Worm (Caenorhabditis elegans) whole organism, L3 larva: ENCODE results near the gene K02D10.1.
A peak's percentile ranks its signal among the peaks of the same experiment; 100 is the strongest.

ENCODE experiments used
- ZK546.5 ChIP-seq: sonication (generic microtip); optimal IDR thresholded peaks from 2 replicates; lab custom pipeline; 2017; ENCODE audit warnings: missing biosample characterization, missing genetic modification characterization
- aly-2 ChIP-seq: fragments of 150-350 bp; optimal IDR thresholded peaks from 2 replicates; lab custom pipeline; 2014; ENCODE audit warnings: missing biosample characterization, missing genetic modification characterization
- ama-1 ChIP-seq: fragments of 150-350 bp; optimal IDR thresholded peaks from 2 replicates; lab custom pipeline; 2018
- ceh-16 ChIP-seq: sonication (generic microtip); optimal IDR thresholded peaks from 2 replicates; lab custom pipeline; 2017; ENCODE audit warnings: missing biosample characterization, missing genetic modification characterization
- ceh-28 ChIP-seq: fragments of 150-350 bp; optimal IDR thresholded peaks from 2 replicates; lab custom pipeline; 2014; ENCODE audit warnings: missing biosample characterization, missing genetic modification reagents, missing genetic modification characterization
- ceh-82 ChIP-seq: fragments of 150-350 bp; optimal IDR thresholded peaks from 2 replicates; lab custom pipeline; 2014; ENCODE audit warnings: missing biosample characterization, missing genetic modification characterization
- ceh-9 ChIP-seq: sonication (generic microtip); optimal IDR thresholded peaks from 2 replicates; lab custom pipeline; 2018; ENCODE audit warnings: missing biosample characterization, missing genetic modification characterization
- egl-27 ChIP-seq: sonication (generic microtip); optimal IDR thresholded peaks from 4 replicates; lab custom pipeline; 2017; ENCODE audit warnings: missing biosample characterization, missing genetic modification reagents, missing genetic modification characterization
- egl-5 ChIP-seq: fragments of 150-350 bp; optimal IDR thresholded peaks from 2 replicates; lab custom pipeline; 2017; ENCODE audit warnings: missing biosample characterization, missing genetic modification reagents, missing genetic modification characterization, inconsistent platforms
- elt-1 ChIP-seq: fragments of 150-350 bp; optimal IDR thresholded peaks from 2 replicates; lab custom pipeline; 2014; ENCODE audit warnings: missing biosample characterization, missing genetic modification characterization
- elt-2 ChIP-seq: sonication (generic microtip); optimal IDR thresholded peaks from 2 replicates; lab custom pipeline; 2016; ENCODE audit warnings: missing genetic modification reagents, mild to moderate bottlenecking, missing genetic modification characterization, missing compliant biosample characterization
- elt-3 ChIP-seq, 3 experiments: fragments of 150-350 bp in 1 of 3; sonication (generic microtip) in 2 of 3; optimal IDR thresholded peaks; 2 replicates in 2 of 3; 4 replicates in 1 of 3; lab custom pipeline; 2014 to 2017; ENCODE audit warnings: missing biosample characterization in 3 of 3, missing genetic modification characterization in 3 of 3
- fkh-10 ChIP-seq: sonication (generic microtip); optimal IDR thresholded peaks from 2 replicates; lab custom pipeline; 2017; ENCODE audit warnings: missing biosample characterization, missing genetic modification reagents, missing genetic modification characterization
- fkh-2 ChIP-seq: fragments of 150-350 bp; optimal IDR thresholded peaks from 2 replicates; lab custom pipeline; 2014; ENCODE audit warnings: missing biosample characterization, missing genetic modification reagents, missing genetic modification characterization
- fos-1 ChIP-seq: fragments of 150-350 bp; optimal IDR thresholded peaks from 2 replicates; lab custom pipeline; 2014; ENCODE audit warnings: missing biosample characterization, missing genetic modification characterization
- hmg-11 ChIP-seq: sonication (generic microtip); optimal IDR thresholded peaks from 2 replicates; lab custom pipeline; 2016; ENCODE audit warnings: missing genetic modification characterization, missing compliant biosample characterization
- lin-15B ChIP-seq: fragments of 150-350 bp; optimal IDR thresholded peaks from 2 replicates; lab custom pipeline; 2014; ENCODE audit warnings: missing biosample characterization, missing genetic modification characterization
- lin-39 ChIP-seq: fragments of 150-350 bp; optimal IDR thresholded peaks from 2 replicates; lab custom pipeline; 2018; ENCODE audit warnings: missing biosample characterization, missing genetic modification reagents, missing genetic modification characterization
- lsy-12 ChIP-seq: sonication (generic microtip); optimal IDR thresholded peaks from 2 replicates; lab custom pipeline; 2016; ENCODE audit warnings: mild to moderate bottlenecking, missing genetic modification characterization, missing compliant biosample characterization
- mdl-1 ChIP-seq: fragments of 150-350 bp; optimal IDR thresholded peaks from 2 replicates; lab custom pipeline; 2014; ENCODE audit warnings: missing biosample characterization, missing genetic modification characterization
- mml-1 ChIP-seq: fragments of 150-350 bp; sonication (generic microtip); optimal IDR thresholded peaks from 3 replicates; lab custom pipeline; 2014; ENCODE audit warnings: missing biosample characterization, missing genetic modification characterization
- nfya-1 ChIP-seq: sonication (generic microtip); optimal IDR thresholded peaks from 2 replicates; lab custom pipeline; 2017; ENCODE audit warnings: missing genetic modification characterization, mild to moderate bottlenecking, missing compliant biosample characterization, antibody characterized with exemption, moderate library complexity; ENCODE audit not compliant: insufficient read depth
- nhr-11 ChIP-seq: fragments of 150-350 bp; optimal IDR thresholded peaks from 2 replicates; lab custom pipeline; 2014; ENCODE audit warnings: missing biosample characterization, missing genetic modification characterization
- nhr-12 ChIP-seq: fragments of 150-350 bp; optimal IDR thresholded peaks from 2 replicates; lab custom pipeline; 2014; ENCODE audit warnings: missing biosample characterization, missing genetic modification characterization
- nhr-237 ChIP-seq: fragments of 150-350 bp; optimal IDR thresholded peaks from 2 replicates; lab custom pipeline; 2014; ENCODE audit warnings: missing biosample characterization, missing genetic modification characterization
- nhr-25 ChIP-seq: sonication (generic microtip); optimal IDR thresholded peaks from 2 replicates; lab custom pipeline; 2017; ENCODE audit warnings: missing biosample characterization, missing genetic modification characterization
- nhr-28 ChIP-seq: fragments of 150-350 bp; optimal IDR thresholded peaks from 2 replicates; lab custom pipeline; 2014; ENCODE audit warnings: missing biosample characterization, missing genetic modification characterization
- nhr-43 ChIP-seq: sonication (generic microtip); optimal IDR thresholded peaks from 2 replicates; lab custom pipeline; 2016; ENCODE audit warnings: mild to moderate bottlenecking, missing genetic modification characterization, missing compliant biosample characterization; ENCODE audit not compliant: poor library complexity, severe bottlenecking
- nhr-67 ChIP-seq: fragments of 150-350 bp; optimal IDR thresholded peaks from 2 replicates; lab custom pipeline; 2014; ENCODE audit warnings: missing biosample characterization, missing genetic modification characterization
- nhr-76 ChIP-seq: fragments of 150-350 bp; sonication (generic microtip); optimal IDR thresholded peaks from 5 replicates; lab custom pipeline; 2014; ENCODE audit warnings: missing biosample characterization, missing genetic modification characterization
- pha-4 ChIP-seq: fragments of 150-350 bp; optimal IDR thresholded peaks from 2 replicates; lab custom pipeline; 2014; ENCODE audit warnings: missing biosample characterization, missing genetic modification reagents, missing genetic modification characterization
- pqm-1 ChIP-seq: fragments of 150-350 bp; optimal IDR thresholded peaks from 2 replicates; lab custom pipeline; 2017; ENCODE audit warnings: missing biosample characterization, missing genetic modification characterization, inconsistent platforms
- sea-2 ChIP-seq: fragments of 150-350 bp; sonication (generic microtip); optimal IDR thresholded peaks from 4 replicates; lab custom pipeline; 2014; ENCODE audit warnings: missing biosample characterization, missing genetic modification reagents, missing genetic modification characterization
- skn-1 ChIP-seq: fragments of 150-350 bp; optimal IDR thresholded peaks from 2 replicates; lab custom pipeline; 2014; ENCODE audit warnings: missing biosample characterization, missing genetic modification characterization
- snpc-4 ChIP-seq: fragments of 150-350 bp; optimal IDR thresholded peaks from 2 replicates; lab custom pipeline; 2014; ENCODE audit warnings: missing biosample characterization, missing genetic modification characterization
- tbx-2 ChIP-seq: sonication (generic microtip); optimal IDR thresholded peaks from 2 replicates; lab custom pipeline; 2016; ENCODE audit warnings: mild to moderate bottlenecking, missing genetic modification characterization, missing compliant biosample characterization
- unc-39 ChIP-seq: sonication (generic microtip); optimal IDR thresholded peaks from 4 replicates; lab custom pipeline; 2017; ENCODE audit warnings: missing biosample characterization, missing genetic modification characterization
- unc-62 ChIP-seq: fragments of 150-350 bp; sonication (generic microtip); optimal IDR thresholded peaks from 4 replicates; lab custom pipeline; 2014; ENCODE audit warnings: missing biosample characterization, missing genetic modification reagents, missing genetic modification characterization
- zag-1 ChIP-seq: fragments of 150-350 bp; optimal IDR thresholded peaks from 2 replicates; lab custom pipeline; 2014; ENCODE audit warnings: missing biosample characterization, missing genetic modification characterization
- ztf-11 ChIP-seq: fragments of 150-350 bp; optimal IDR thresholded peaks from 2 replicates; lab custom pipeline; 2014; ENCODE audit warnings: missing biosample characterization, missing genetic modification characterization
- ztf-4 ChIP-seq: fragments of 150-350 bp; optimal IDR thresholded peaks from 2 replicates; lab custom pipeline; 2014; ENCODE audit warnings: missing biosample characterization, missing genetic modification characterization

Gene K02D10.1

DNA sequence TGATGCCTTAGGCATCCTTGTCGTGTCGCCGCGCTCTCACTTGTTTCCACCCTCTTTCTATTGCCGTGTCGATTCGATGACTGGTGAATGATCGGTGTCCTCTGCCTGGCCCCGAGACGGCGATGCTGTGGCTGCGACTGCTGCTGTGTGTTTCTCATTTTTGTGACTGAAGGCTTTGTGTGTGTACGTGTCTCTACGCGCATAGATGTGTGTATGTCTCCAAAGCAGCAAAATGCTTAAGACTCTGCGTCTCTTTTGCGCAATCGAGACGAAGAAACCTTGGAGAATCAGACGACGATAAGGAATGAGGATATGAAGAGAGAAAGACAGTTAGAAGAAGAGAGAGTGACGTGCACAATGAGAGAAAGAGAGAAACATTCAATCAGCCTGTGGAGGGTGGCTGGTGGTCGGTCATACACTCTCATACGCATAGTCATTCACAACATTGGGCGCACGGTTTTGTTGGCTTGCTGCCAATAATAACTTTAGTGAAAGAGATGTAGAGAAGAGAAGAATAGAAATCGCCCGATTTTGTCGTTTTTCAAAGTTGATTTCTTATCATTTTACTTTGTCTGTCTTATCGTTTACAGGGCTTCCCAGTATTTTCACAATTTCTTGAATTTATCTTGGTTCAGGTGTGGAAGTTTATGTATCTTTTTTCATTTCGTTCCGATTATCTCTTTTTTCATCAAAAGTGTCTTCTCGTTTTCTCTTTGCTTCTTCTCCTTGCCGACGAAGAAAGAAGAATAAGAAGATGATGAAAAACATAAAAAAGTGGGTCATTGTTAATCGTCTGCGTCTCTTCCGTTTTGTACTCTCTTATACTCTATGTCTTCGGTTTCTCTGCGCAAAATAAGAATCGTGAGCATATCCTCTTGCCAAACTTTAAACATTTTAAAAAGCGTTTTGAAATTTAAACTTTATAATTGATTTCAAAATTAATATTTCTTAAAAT, 32.8 kb downstream of the K02D10.1 start (continued):
- TF ChIP-seq elt-1 (tag; lab: Kevin White, UChicago): peak; percentile 69
- peak; percentile 91 for TF ChIP-seq lsy-12 (tag; lab: Kevin White, UChicago)
- peak; percentile 98 for TF ChIP-seq nfya-1
- TF ChIP-seq hmg-11 (tag; lab: Kevin White, UChicago): peak; percentile 74
- peak; percentile 99 for TF ChIP-seq nhr-25 (tag; lab: Kevin White, UChicago)
- peak; percentile 98 for TF ChIP-seq nhr-11 (tag; lab: Kevin White, UChicago)
- TF ChIP-seq nhr-43 (tag; lab: Kevin White, UChicago): peak; percentile 70
- peak; percentile 90 for TF ChIP-seq ama-1 (lab: Kevin White, UChicago)
- no peak for TF ChIP-seq ZK546.5 (tag; lab: Kevin White, UChicago)
- TF ChIP-seq sea-2 (GFP tag; lab: Kevin White, UChicago): peak; percentile 86
- no peak for TF ChIP-seq nhr-12 (tag; lab: Kevin White, UChicago)

DNA sequence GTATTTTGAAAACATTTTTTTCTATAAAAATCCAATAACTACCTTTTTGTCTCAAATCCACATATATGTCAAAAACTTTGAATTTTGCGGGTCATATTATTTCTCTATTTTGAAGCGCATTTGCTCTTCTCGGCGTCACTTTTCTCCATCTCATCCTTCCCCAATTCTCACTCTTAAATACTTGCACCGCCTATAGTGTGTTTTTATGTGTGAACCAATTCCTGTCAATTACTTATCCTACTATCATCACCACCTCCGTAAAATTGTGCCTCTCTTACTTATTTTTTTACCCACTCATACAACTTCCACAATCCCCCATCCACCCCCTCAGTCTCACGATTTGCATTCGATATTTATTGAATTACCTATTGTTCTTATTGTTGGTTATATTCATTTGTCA, 36.5 kb downstream of the K02D10.1 start:
- TF ChIP-seq elt-3 (tag; optimal IDR thresholded peaks at IDR 0.05; lab: Kevin White, UChicago) (no peak), unc-39 (tag; lab: Kevin White, UChicago) (no peak), pqm-1 (tag; lab: Kevin White, UChicago) (no peak), nfya-1 (no peak), ztf-11 (no peak), sea-2 (GFP tag; lab: Kevin White, UChicago) (no peak), egl-27 (tag; lab: Kevin White, UChicago) (no peak), nhr-28 (tag; lab: Kevin White, UChicago) (no peak), aly-2 (tag; lab: Kevin White, UChicago) (no peak)

DNA sequence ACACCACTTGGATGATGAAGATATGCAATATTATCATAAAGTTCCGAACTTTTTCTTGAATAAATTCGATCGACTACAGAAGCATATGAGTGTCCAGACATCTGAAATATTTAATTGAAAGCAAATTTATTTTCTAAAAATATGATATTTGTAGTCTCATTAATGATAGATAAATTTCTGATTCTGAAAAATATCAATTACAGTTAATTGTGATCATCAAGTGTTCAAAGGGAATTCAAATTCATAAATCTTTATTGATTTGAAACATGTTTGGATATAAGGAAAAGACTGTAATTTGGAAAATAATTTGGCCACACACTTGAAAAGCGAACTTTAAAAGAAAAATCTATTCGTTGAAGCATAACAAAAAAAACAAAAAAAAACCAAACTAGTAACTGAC, 37.9 kb downstream of the K02D10.1 start, which contains the start of gene F54F2.7:
TSS of gene F54F2.7 (minus strand) at position 101 of the 400 bp plus-strand sequence.
- TF ChIP-seq ceh-82 (tag; lab: Kevin White, UChicago) (no peak), egl-5 (tag; lab: Kevin White, UChicago) (no peak), nfya-1 (no peak), snpc-4 (tag; lab: Kevin White, UChicago) (no peak), fos-1 (no peak), elt-2 (no peak), nhr-76 (tag; lab: Kevin White, UChicago) (no peak), ama-1 (lab: Kevin White, UChicago) (no peak), nhr-25 (tag; lab: Kevin White, UChicago) (no peak), unc-62 (no peak), lsy-12 (tag; lab: Kevin White, UChicago) (no peak)

DNA sequence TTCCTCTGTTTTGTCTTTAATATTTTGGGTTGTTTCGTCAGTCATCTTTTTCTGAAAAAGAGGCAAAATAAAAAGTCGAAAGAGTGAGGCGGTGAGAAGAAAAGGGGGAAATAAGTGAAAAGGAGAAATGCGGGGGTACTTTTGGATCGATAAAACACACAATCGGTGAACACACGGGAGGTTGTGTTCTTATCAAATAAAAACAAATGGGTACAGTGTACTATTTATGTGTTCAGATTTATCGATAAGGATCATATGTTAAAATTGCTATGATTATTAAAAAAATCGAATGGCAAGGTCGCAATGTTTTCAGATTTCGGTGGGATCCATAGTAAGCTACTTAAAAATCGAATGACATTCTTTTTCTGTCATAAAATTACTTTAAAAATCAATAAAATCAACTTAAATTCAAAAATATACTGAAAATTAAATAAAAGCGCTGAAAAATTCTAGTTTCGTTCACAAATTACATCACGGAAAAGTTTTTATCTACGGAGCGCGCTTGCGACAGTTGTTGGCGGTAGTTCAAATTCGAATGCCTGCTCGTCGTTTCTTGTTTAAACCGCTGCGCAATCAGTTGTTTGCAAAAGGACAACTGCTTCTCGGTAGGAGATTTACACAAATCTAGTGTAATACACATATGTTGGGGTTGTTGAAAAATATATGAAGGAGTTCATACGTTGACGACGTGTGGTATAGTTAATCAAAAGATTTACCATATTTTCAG, 40.1 kb downstream of the K02D10.1 start, which contains the start of gene prx-19:
TSS of gene prx-19 (minus strand) at position 51 of the 727 bp plus-strand sequence.
- TF ChIP-seq nhr-237 (no peak), nhr-28 (tag; lab: Kevin White, UChicago) (no peak), ceh-16 (no peak), snpc-4 (tag; lab: Kevin White, UChicago) (no peak), nhr-25 (tag; lab: Kevin White, UChicago) (peak; percentile 76), pha-4 (peak; percentile 63), egl-5 (tag; lab: Kevin White, UChicago) (peak; percentile 32), ztf-4 (tag; lab: Kevin White, UChicago) (no peak), zag-1 (no peak), ceh-82 (tag; lab: Kevin White, UChicago) (no peak), fkh-2 (no peak), nhr-76 (tag; lab: Kevin White, UChicago) (no peak), lin-15B (peak; percentile 63), ceh-28 (tag; lab: Kevin White, UChicago) (peak; percentile 23), nhr-67 (no peak), aly-2 (tag; lab: Kevin White, UChicago) (no peak), elt-1 (tag; lab: Kevin White, UChicago) (no peak), elt-2 (peak; percentile 61), mml-1 (tag; lab: Kevin White, UChicago) (no peak), fkh-10 (GFP tag; lab: Kevin White, UChicago) (no peak), elt-3 (tag; optimal IDR thresholded peaks at IDR 0.05; lab: Kevin White, UChicago) (no peak), unc-39 (tag; lab: Kevin White, UChicago) (no peak), unc-62 (no peak), ceh-9 (no peak), mdl-1 (tag; lab: Kevin White, UChicago) (no peak), lsy-12 (tag; lab: Kevin White, UChicago) (no peak), egl-27 (tag; lab: Kevin White, UChicago) (no peak), ztf-11 (no peak), sea-2 (GFP tag; lab: Kevin White, UChicago) (no peak), lin-39 (tag; lab: Kevin White, UChicago) (peak; percentile 56), tbx-2 (tag; lab: Kevin White, UChicago) (no peak), nhr-11 (tag; lab: Kevin White, UChicago) (no peak), nfya-1 (peak; percentile 72), skn-1 (tag; lab: Kevin White, UChicago) (peak; percentile 57)
